Worm (Caenorhabditis elegans) whole organism, L3 larva: ENCODE data around the gene slcr-46.3.

Source experiments
- R02D3.7 ChIP-seq: fragments of 150-350 bp; optimal IDR thresholded peaks from 2 replicates; lab custom pipeline; 2014; ENCODE audit warnings: missing biosample characterization, missing genetic modification characterization
- ceh-28 ChIP-seq: fragments of 150-350 bp; optimal IDR thresholded peaks from 2 replicates; lab custom pipeline; 2014; ENCODE audit warnings: missing biosample characterization, missing genetic modification reagents, missing genetic modification characterization
- ceh-9 ChIP-seq: sonication (generic microtip); optimal IDR thresholded peaks from 2 replicates; lab custom pipeline; 2018; ENCODE audit warnings: missing biosample characterization, missing genetic modification characterization
- daf-12 ChIP-seq: fragments of 150-350 bp; optimal IDR thresholded peaks from 2 replicates; lab custom pipeline; 2014; ENCODE audit warnings: missing biosample characterization, missing genetic modification reagents, missing genetic modification characterization
- elt-1 ChIP-seq: fragments of 150-350 bp; optimal IDR thresholded peaks from 2 replicates; lab custom pipeline; 2014; ENCODE audit warnings: missing biosample characterization, missing genetic modification characterization
- elt-2 ChIP-seq: sonication (generic microtip); optimal IDR thresholded peaks from 2 replicates; lab custom pipeline; 2016; ENCODE audit warnings: missing genetic modification reagents, mild to moderate bottlenecking, missing genetic modification characterization, missing compliant biosample characterization
- fkh-10 ChIP-seq: sonication (generic microtip); optimal IDR thresholded peaks from 2 replicates; lab custom pipeline; 2017; ENCODE audit warnings: missing biosample characterization, missing genetic modification reagents, missing genetic modification characterization
- fos-1 ChIP-seq: fragments of 150-350 bp; optimal IDR thresholded peaks from 2 replicates; lab custom pipeline; 2014; ENCODE audit warnings: missing biosample characterization, missing genetic modification characterization
- hmg-11 ChIP-seq: sonication (generic microtip); optimal IDR thresholded peaks from 2 replicates; lab custom pipeline; 2016; ENCODE audit warnings: missing genetic modification characterization, missing compliant biosample characterization
- jun-1 ChIP-seq: fragments of 150-350 bp; optimal IDR thresholded peaks from 2 replicates; lab custom pipeline; 2014; ENCODE audit warnings: missing biosample characterization, missing genetic modification reagents, missing genetic modification characterization
- lin-39 ChIP-seq: fragments of 150-350 bp; optimal IDR thresholded peaks from 2 replicates; lab custom pipeline; 2018; ENCODE audit warnings: missing biosample characterization, missing genetic modification reagents, missing genetic modification characterization
- mdl-1 ChIP-seq: fragments of 150-350 bp; optimal IDR thresholded peaks from 2 replicates; lab custom pipeline; 2014; ENCODE audit warnings: missing biosample characterization, missing genetic modification characterization
- nfya-1 ChIP-seq: sonication (generic microtip); optimal IDR thresholded peaks from 2 replicates; lab custom pipeline; 2017; ENCODE audit warnings: missing genetic modification characterization, mild to moderate bottlenecking, missing compliant biosample characterization, antibody characterized with exemption, moderate library complexity; ENCODE audit not compliant: insufficient read depth
- nhr-11 ChIP-seq: fragments of 150-350 bp; optimal IDR thresholded peaks from 2 replicates; lab custom pipeline; 2014; ENCODE audit warnings: missing biosample characterization, missing genetic modification characterization
- nhr-12 ChIP-seq: fragments of 150-350 bp; optimal IDR thresholded peaks from 2 replicates; lab custom pipeline; 2014; ENCODE audit warnings: missing biosample characterization, missing genetic modification characterization
- nhr-23 ChIP-seq: fragments of 150-350 bp; optimal IDR thresholded peaks from 2 replicates; lab custom pipeline; 2014; ENCODE audit warnings: missing biosample characterization, missing genetic modification reagents, missing genetic modification characterization
- nhr-237 ChIP-seq: fragments of 150-350 bp; optimal IDR thresholded peaks from 2 replicates; lab custom pipeline; 2014; ENCODE audit warnings: missing biosample characterization, missing genetic modification characterization
- nhr-28 ChIP-seq: fragments of 150-350 bp; optimal IDR thresholded peaks from 2 replicates; lab custom pipeline; 2014; ENCODE audit warnings: missing biosample characterization, missing genetic modification characterization
- nhr-76 ChIP-seq: fragments of 150-350 bp; sonication (generic microtip); optimal IDR thresholded peaks from 5 replicates; lab custom pipeline; 2014; ENCODE audit warnings: missing biosample characterization, missing genetic modification characterization
- pha-4 ChIP-seq: fragments of 150-350 bp; optimal IDR thresholded peaks from 2 replicates; lab custom pipeline; 2014; ENCODE audit warnings: missing biosample characterization, missing genetic modification reagents, missing genetic modification characterization
- pqm-1 ChIP-seq: fragments of 150-350 bp; optimal IDR thresholded peaks from 2 replicates; lab custom pipeline; 2017; ENCODE audit warnings: missing biosample characterization, missing genetic modification characterization, inconsistent platforms
- tbx-2 ChIP-seq: sonication (generic microtip); optimal IDR thresholded peaks from 2 replicates; lab custom pipeline; 2016; ENCODE audit warnings: mild to moderate bottlenecking, missing genetic modification characterization, missing compliant biosample characterization
- unc-62 ChIP-seq: fragments of 150-350 bp; sonication (generic microtip); optimal IDR thresholded peaks from 4 replicates; lab custom pipeline; 2014; ENCODE audit warnings: missing biosample characterization, missing genetic modification reagents, missing genetic modification characterization
- ztf-4 ChIP-seq: fragments of 150-350 bp; optimal IDR thresholded peaks from 2 replicates; lab custom pipeline; 2014; ENCODE audit warnings: missing biosample characterization, missing genetic modification characterization

Gene slcr-46.3

DNA sequence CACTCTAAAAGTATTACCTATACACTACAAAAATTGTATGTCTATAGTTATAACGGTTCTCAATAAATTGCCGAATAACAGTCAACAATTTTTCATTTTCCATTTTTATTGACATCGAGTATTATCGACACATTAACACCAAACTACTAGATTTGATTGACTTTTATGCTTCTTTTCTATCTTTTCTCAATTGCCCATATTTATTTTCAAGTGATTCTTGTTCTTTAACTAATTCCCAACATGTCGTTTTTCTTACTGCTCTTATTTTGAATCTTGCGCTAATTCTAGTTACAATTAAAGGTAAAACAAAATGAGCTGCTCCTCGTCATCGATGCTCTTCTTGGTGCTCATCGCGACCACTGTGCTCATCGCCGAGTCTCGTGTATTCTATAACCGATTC lies 45.9 kb downstream of the slcr-46.3 start, which contains the start of gene cthd-1:
Gene cthd-1, plus strand, starts transcription at position 301 of the 400 bp plus-strand sequence.
- TF ChIP-seq nhr-237 (tag; lab: Kevin White, UChicago) (no peak), nhr-23 (tag; lab: Kevin White, UChicago) (no peak), lin-39 (no peak), nfya-1 (tag; lab: Kevin White, UChicago) (no peak), elt-2 (tag; lab: Kevin White, UChicago) (no peak), ceh-9 (tag; lab: Kevin White, UChicago) (no peak), jun-1 (no peak), nhr-76 (tag; lab: Kevin White, UChicago) (no peak), pqm-1 (tag; lab: Kevin White, UChicago) (no peak), hmg-11 (tag; lab: Kevin White, UChicago) (no peak), nhr-12 (tag; lab: Kevin White, UChicago) (no peak), fos-1 (tag; lab: Kevin White, UChicago) (no peak), tbx-2 (no peak), nhr-28 (tag; lab: Kevin White, UChicago) (no peak), ztf-4 (tag; lab: Kevin White, UChicago) (no peak), fkh-10 (GFP tag; lab: Kevin White, UChicago) (no peak), ceh-28 (tag; lab: Kevin White, UChicago) (no peak), nhr-11 (no peak), R02D3.7 (tag; lab: Kevin White, UChicago) (no peak), daf-12 (no peak)

DNA sequence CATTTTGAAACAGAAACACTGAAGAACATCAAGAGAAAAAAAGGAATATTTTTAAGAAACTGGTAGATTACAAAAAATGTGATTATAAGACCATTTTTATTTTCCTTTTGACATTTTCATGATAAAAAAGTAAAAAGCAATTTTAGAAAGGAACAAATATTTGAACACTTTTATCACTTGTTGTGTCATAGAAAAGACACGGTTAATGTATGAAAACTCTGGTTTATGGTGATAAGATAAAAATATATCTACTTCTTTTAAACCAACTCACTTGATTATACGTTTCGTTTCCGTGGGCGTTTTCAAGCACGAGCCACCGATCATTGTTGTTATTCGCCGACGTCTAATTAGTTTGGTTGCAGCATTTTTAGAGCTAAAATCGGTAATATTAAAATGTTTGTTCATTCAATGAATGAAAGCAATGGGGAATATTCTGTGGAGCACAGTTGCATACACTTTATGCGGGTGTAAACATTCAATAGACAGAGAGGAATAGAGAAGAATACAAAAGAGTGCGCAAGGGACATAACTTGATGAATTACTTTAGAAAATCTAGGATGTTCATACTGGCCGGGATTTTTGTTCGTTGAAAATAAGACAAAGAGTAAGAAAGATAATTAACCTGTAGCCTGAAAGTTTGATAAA lies 50.6 kb downstream of the slcr-46.3 start, which contains the start of gene sulp-8:
Gene sulp-8, minus strand, starts transcription at position 469 of the 645 bp plus-strand sequence.
- TF ChIP-seq mdl-1 (no peak), unc-62 (GFP tag; lab: Kevin White, UChicago) (no peak), pha-4 (tag; lab: Kevin White, UChicago) (peak; percentile 51), ceh-9 (tag; lab: Kevin White, UChicago) (no peak), elt-1 (tag; lab: Kevin White, UChicago) (no peak), elt-2 (tag; lab: Kevin White, UChicago) (peak; percentile 71)
- TF ChIP-seq, all 47 proteins: peak for 2

- TF ChIP-seq elt-2 (tag; lab: Kevin White, UChicago) (peak; percentile 70), nfya-1 (tag; lab: Kevin White, UChicago) (no peak)
Measured at ce11 chrV:9672495-9672894, 51.4 kb downstream of the slcr-46.3 start.
